Fruit fly (Drosophila melanogaster) whole organism, embryonic: Measurements from ENCODE around the gene kraken.
A peak's percentile ranks its signal among the peaks of the same experiment; 100 is the strongest.

Experiments used
- CG10267 ChIP-seq: fragments of 200-800 bp; sonication (Bioruptor generic); optimal IDR thresholded peaks from 2 replicates; lab custom pipeline; 2018; ENCODE audit warnings: missing biosample characterization, mild to moderate bottlenecking, missing genetic modification characterization, moderate library complexity
- CG10462 ChIP-seq: fragments of 200-800 bp; sonication (Bioruptor generic); optimal IDR thresholded peaks from 2 replicates; lab custom pipeline; 2016; ENCODE audit warnings: missing biosample characterization, missing genetic modification characterization
- CG13424 ChIP-seq: fragments of 200-800 bp; sonication (Bioruptor generic); optimal IDR thresholded peaks from 2 replicates; lab custom pipeline; 2019; ENCODE audit warnings: missing biosample characterization, mild to moderate bottlenecking, missing genetic modification characterization, moderate library complexity
- CG13624 ChIP-seq: fragments of 200-800 bp; sonication (Bioruptor generic); optimal IDR thresholded peaks from 2 replicates; lab custom pipeline; 2016; ENCODE audit warnings: missing biosample characterization, missing genetic modification characterization
- CG16863 ChIP-seq: fragments of 200-800 bp; sonication (Bioruptor generic); optimal IDR thresholded peaks from 3 replicates; lab custom pipeline; 2016; ENCODE audit warnings: missing biosample characterization, missing genetic modification characterization
- CG17359 ChIP-seq: fragments of 200-800 bp; sonication (Bioruptor generic); optimal IDR thresholded peaks from 3 replicates; lab custom pipeline; 2018; ENCODE audit warnings: missing biosample characterization, mild to moderate bottlenecking, missing genetic modification characterization, moderate library complexity
- CG17361 ChIP-seq: fragments of 200-800 bp; sonication (Bioruptor generic); IDR thresholded peaks from 3 replicates; pipeline ENCODE4 v1.3.6; 2022; ENCODE audit warnings: missing biosample characterization, missing genetic modification characterization
- CG1792 ChIP-seq: fragments of 200-800 bp; sonication (Bioruptor generic); optimal IDR thresholded peaks from 2 replicates; lab custom pipeline; 2016; ENCODE audit warnings: missing biosample characterization, missing genetic modification characterization
- CG30431 ChIP-seq: fragments of 200-800 bp; sonication (Bioruptor generic); optimal IDR thresholded peaks from 2 replicates; lab custom pipeline; 2017; ENCODE audit warnings: missing biosample characterization, missing genetic modification characterization
- CG3847 ChIP-seq: fragments of 200-800 bp; sonication (Bioruptor generic); IDR thresholded peaks from 2 replicates; pipeline ENCODE4 v1.3.6; 2022; ENCODE audit warnings: missing biosample characterization, missing genetic modification characterization
- CG4282 ChIP-seq: fragments of 200-800 bp; sonication (Bioruptor generic); optimal IDR thresholded peaks from 2 replicates; lab custom pipeline; 2016; ENCODE audit warnings: missing biosample characterization, missing genetic modification characterization
- CG4424 ChIP-seq: fragments of 200-800 bp; sonication (Bioruptor generic); optimal IDR thresholded peaks from 3 replicates; lab custom pipeline; 2016; ENCODE audit warnings: missing biosample characterization, missing genetic modification characterization
- CG6689 ChIP-seq: fragments of 200-800 bp; sonication (Bioruptor generic); IDR thresholded peaks from 2 replicates; pipeline ENCODE4 v1.3.6; 2022; ENCODE audit warnings: missing biosample characterization, missing genetic modification characterization
- CG7786 ChIP-seq: fragments of 200-800 bp; sonication (Bioruptor generic); optimal IDR thresholded peaks from 2 replicates; lab custom pipeline; 2016; ENCODE audit warnings: missing biosample characterization, missing genetic modification characterization
- CG9437 ChIP-seq: fragments of 200-800 bp; sonication (Bioruptor generic); optimal IDR thresholded peaks from 2 replicates; lab custom pipeline; 2018; ENCODE audit warnings: missing biosample characterization, mild to moderate bottlenecking, missing genetic modification characterization
- CoRest ChIP-seq: fragments of 200-800 bp; sonication (Bioruptor generic); optimal IDR thresholded peaks from 3 replicates; lab custom pipeline; 2018; ENCODE audit warnings: missing biosample characterization, mild to moderate bottlenecking, missing genetic modification characterization, moderate library complexity
- Dbx ChIP-seq: fragments of 200-800 bp; sonication (Bioruptor generic); IDR thresholded peaks from 3 replicates; pipeline ENCODE4 v1.3.6; 2022; ENCODE audit warnings: missing biosample characterization, missing genetic modification characterization
- Gsc ChIP-seq: fragments of 200-800 bp; sonication (Bioruptor generic); IDR thresholded peaks from 2 replicates; pipeline ENCODE4 v1.3.6; 2022; ENCODE audit warnings: missing biosample characterization, missing genetic modification characterization
- HHEX ChIP-seq: fragments of 200-800 bp; sonication (Bioruptor generic); optimal IDR thresholded peaks from 3 replicates; lab custom pipeline; 2017; ENCODE audit warnings: missing biosample characterization, mild to moderate bottlenecking, missing genetic modification characterization, missing genetic modification reagents
- HLHmδ ChIP-seq: fragments of 200-800 bp; sonication (Bioruptor generic); optimal IDR thresholded peaks from 2 replicates; lab custom pipeline; 2018; ENCODE audit warnings: missing biosample characterization, mild to moderate bottlenecking, missing genetic modification characterization, moderate library complexity
- Hr3 ChIP-seq: fragments of 200-800 bp; sonication (Bioruptor generic); optimal IDR thresholded peaks from 3 replicates; lab custom pipeline; 2016; ENCODE audit warnings: missing biosample characterization, missing genetic modification characterization
- Hr51 ChIP-seq, 2 experiments: fragments of 200-800 bp; sonication (Bioruptor generic); optimal IDR thresholded peaks; 2 replicates in 1 of 2; 3 replicates in 1 of 2; lab custom pipeline; 2016 to 2018; ENCODE audit warnings: missing biosample characterization in 2 of 2, missing genetic modification characterization in 2 of 2, mild to moderate bottlenecking in 1 of 2, moderate library complexity in 1 of 2
- Med ChIP-seq: fragments of 200-800 bp; sonication (Bioruptor generic); peaks from one replicate; lab custom pipeline; 2016; ENCODE audit warnings: missing biosample characterization, missing genetic modification characterization, mild to moderate bottlenecking, inconsistent platforms, moderate library complexity
- Meics ChIP-seq: fragments of 200-800 bp; sonication (Bioruptor generic); optimal IDR thresholded peaks from 2 replicates; lab custom pipeline; 2017; ENCODE audit warnings: missing biosample characterization, mild to moderate bottlenecking, missing genetic modification characterization
- Oaz ChIP-seq: fragments of 200-800 bp; sonication (Bioruptor generic); IDR thresholded peaks from 2 replicates; pipeline ENCODE4 v1.3.6; 2022; ENCODE audit warnings: missing biosample characterization, missing genetic modification characterization
- Optix ChIP-seq: fragments of 200-800 bp; sonication (Bioruptor generic); IDR thresholded peaks from 3 replicates; pipeline ENCODE4 v1.3.6; 2022; ENCODE audit warnings: missing biosample characterization, missing genetic modification characterization
- Side ChIP-seq: fragments of 200-800 bp; sonication (Bioruptor generic); optimal IDR thresholded peaks from 2 replicates; lab custom pipeline; 2016; ENCODE audit warnings: missing biosample characterization, missing genetic modification characterization
- Sox102F ChIP-seq: fragments of 200-800 bp; sonication (Bioruptor generic); optimal IDR thresholded peaks from 2 replicates; lab custom pipeline; 2018; ENCODE audit warnings: missing biosample characterization, mild to moderate bottlenecking, missing genetic modification characterization, moderate library complexity
- Sry-δ ChIP-seq: fragments of 200-800 bp; sonication (Bioruptor generic); optimal IDR thresholded peaks from 2 replicates; lab custom pipeline; 2016; ENCODE audit warnings: missing biosample characterization, missing genetic modification characterization
- Ssrp ChIP-seq: fragments of 200-800 bp; sonication (Bioruptor generic); optimal IDR thresholded peaks from 2 replicates; lab custom pipeline; 2018; ENCODE audit warnings: missing biosample characterization, mild to moderate bottlenecking, missing genetic modification characterization, moderate library complexity
- Vsx1 ChIP-seq: fragments of 200-800 bp; sonication (Bioruptor generic); optimal IDR thresholded peaks from 2 replicates; lab custom pipeline; 2017; ENCODE audit warnings: missing biosample characterization, mild to moderate bottlenecking, missing genetic modification characterization, missing genetic modification reagents
- ap ChIP-seq: fragments of 200-800 bp; sonication (Bioruptor generic); IDR thresholded peaks from 2 replicates; pipeline ENCODE4 v1.3.6; 2022; ENCODE audit warnings: missing biosample characterization, missing genetic modification characterization
- ara ChIP-seq: fragments of 200-800 bp; sonication (Bioruptor generic); IDR thresholded peaks from 2 replicates; pipeline ENCODE4 v1.3.6; 2022; ENCODE audit warnings: missing biosample characterization, missing genetic modification characterization
- az2 ChIP-seq: fragments of 200-800 bp; sonication (Bioruptor generic); optimal IDR thresholded peaks from 3 replicates; lab custom pipeline; 2016; ENCODE audit warnings: missing biosample characterization, missing genetic modification characterization
- caup ChIP-seq: fragments of 200-800 bp; sonication (Bioruptor generic); optimal IDR thresholded peaks from 3 replicates; lab custom pipeline; 2017; ENCODE audit warnings: missing biosample characterization, mild to moderate bottlenecking, missing genetic modification characterization, moderate library complexity; ENCODE audit not compliant: severe bottlenecking
- dmrt99B ChIP-seq: fragments of 200-800 bp; sonication (Bioruptor generic); optimal IDR thresholded peaks from 2 replicates; lab custom pipeline; 2018; ENCODE audit warnings: missing biosample characterization, mild to moderate bottlenecking, missing genetic modification characterization, moderate library complexity
- dpn ChIP-seq, 2 experiments: fragments of 200-800 bp; sonication (Bioruptor generic); optimal IDR thresholded peaks; 3 replicates each; lab custom pipeline; 2016; ENCODE audit warnings: missing biosample characterization in 2 of 2, missing genetic modification characterization in 2 of 2
- fd102C ChIP-seq: fragments of 200-800 bp; sonication (Bioruptor generic); optimal IDR thresholded peaks from 2 replicates; lab custom pipeline; 2018; ENCODE audit warnings: missing biosample characterization, mild to moderate bottlenecking, missing genetic modification characterization, moderate library complexity
- fru ChIP-seq: fragments of >200 bp; optimal IDR thresholded peaks from 2 replicates; lab custom pipeline; 2017
- ind ChIP-seq: fragments of 200-800 bp; sonication (Bioruptor generic); optimal IDR thresholded peaks from 3 replicates; lab custom pipeline; 2016; ENCODE audit warnings: missing biosample characterization, missing genetic modification characterization
- jing ChIP-seq: fragments of 200-800 bp; sonication (Bioruptor generic); optimal IDR thresholded peaks from 2 replicates; lab custom pipeline; 2018; ENCODE audit warnings: missing biosample characterization, mild to moderate bottlenecking, missing genetic modification characterization
- lilli ChIP-seq: fragments of 200-800 bp; sonication (Bioruptor generic); optimal IDR thresholded peaks from 3 replicates; lab custom pipeline; 2016; ENCODE audit warnings: missing biosample characterization, missing genetic modification characterization
- onecut ChIP-seq: fragments of 200-800 bp; sonication (Bioruptor generic); IDR thresholded peaks from 2 replicates; pipeline ENCODE4 v1.3.6; 2022; ENCODE audit warnings: missing biosample characterization, missing genetic modification characterization
- org-1 ChIP-seq: fragments of 200-800 bp; sonication (Bioruptor generic); optimal IDR thresholded peaks from 2 replicates; lab custom pipeline; 2017; ENCODE audit warnings: missing biosample characterization, missing genetic modification characterization
- pan ChIP-seq, 4 experiments: fragments of >200 bp in 3 of 4; fragments of 200-800 bp in 1 of 4; sonication (Bioruptor generic) in 1 of 4; optimal IDR thresholded peaks in 3 of 4; IDR thresholded peaks in 1 of 4; 2 replicates each; pipeline versions ENCODE4 v1.3.6 to Lab custom; 2017 to 2022; ENCODE audit warnings: missing biosample characterization in 2 of 4, missing genetic modification characterization in 2 of 4, mixed read lengths in 1 of 4
- row ChIP-seq: fragments of 200-800 bp; sonication (Bioruptor generic); IDR thresholded peaks from 3 replicates; pipeline ENCODE4 v1.3.6; 2022; ENCODE audit warnings: missing biosample characterization, missing genetic modification characterization
- sd ChIP-seq: fragments of 200-800 bp; sonication (Bioruptor generic); optimal IDR thresholded peaks from 3 replicates; lab custom pipeline; 2018; ENCODE audit warnings: missing biosample characterization, mild to moderate bottlenecking, missing genetic modification characterization, moderate library complexity
- tin ChIP-seq: fragments of 200-800 bp; sonication (Bioruptor generic); optimal IDR thresholded peaks from 3 replicates; lab custom pipeline; 2016; ENCODE audit warnings: missing biosample characterization, missing genetic modification characterization
- tio ChIP-seq: fragments of 200-800 bp; sonication (Bioruptor generic); optimal IDR thresholded peaks from 2 replicates; lab custom pipeline; 2017; ENCODE audit warnings: missing biosample characterization, missing genetic modification characterization, inconsistent platforms

Gene kraken

DNA sequence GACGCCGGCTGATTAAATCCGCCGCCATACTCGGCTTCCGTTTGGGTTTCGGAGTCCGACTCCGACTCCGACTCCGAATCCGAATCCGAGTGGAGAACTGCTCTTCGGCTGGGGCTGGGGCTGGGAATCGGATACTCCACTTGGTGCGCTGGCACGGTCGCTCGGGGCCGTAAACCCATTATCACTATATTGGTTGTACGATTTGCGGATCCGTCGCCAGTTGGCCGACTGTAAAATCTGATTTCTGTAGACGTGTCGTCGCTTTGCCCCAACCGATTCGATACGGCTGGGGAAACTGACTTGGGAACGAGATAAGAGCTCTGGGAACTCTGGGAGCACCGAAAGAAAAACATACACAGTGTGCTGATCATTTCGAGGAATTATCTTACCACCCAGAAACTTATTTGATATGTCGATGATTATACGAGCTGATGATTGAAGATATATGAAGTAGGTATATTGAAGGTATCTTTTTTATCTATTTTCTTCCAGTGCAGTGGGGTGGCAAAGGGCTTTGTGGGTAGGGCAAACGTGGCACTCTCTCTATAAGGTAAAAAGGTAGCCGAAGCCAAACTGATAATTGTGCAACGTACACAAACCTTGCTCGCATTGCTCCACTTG, 5.4 kb downstream of the kraken start (continued):
- TF ChIP-seq Ssrp (tag; lab: Kevin White, UChicago) (peak; percentile 37), CG4424 (GFP tag; lab: Kevin White, UChicago) (peak; percentile 32), CG6689 (GFP tag; lab: Robert Waterston, UW) (peak; percentile 45; the same call in 1 of the 2 replicates), Sry-δ (GFP tag; lab: Kevin White, UChicago) (no peak), CG7786 (GFP tag; lab: Kevin White, UChicago) (peak; percentile 35), onecut (GFP tag; lab: Robert Waterston, UW) (0 out of 2 replicates have a peak, but pooled peaks have one; percentile 13), tin (peak; percentile 23), CG30431 (GFP tag; lab: Kevin White, UChicago) (no peak), CG4282 (no peak), Gsc (no peak), tio (GFP tag; lab: Kevin White, UChicago) (no peak), CG10267 (tag; lab: Kevin White, UChicago) (peak; percentile 41), ap (GFP tag; lab: Robert Waterston, UW) (peak; percentile 59; the same call in 1 of the 2 replicates), jing (GFP tag; lab: Kevin White, UChicago) (peak; percentile 12), Vsx1 (GFP tag; lab: Kevin White, UChicago) (no peak), Med (GFP tag; lab: Kevin White, UChicago) (peak; percentile 80), Side (GFP tag; lab: Kevin White, UChicago) (peak; percentile 8), Hr51 (GFP tag; optimal IDR thresholded peaks at IDR 0.05; lab: Kevin White, UChicago) (peak in 1 of 2 experiments; percentile 55), CG9437 (GFP tag; lab: Kevin White, UChicago) (peak; percentile 9), caup (GFP tag; lab: Kevin White, UChicago) (peak; percentile 37), Oaz (peak; percentile 42; the same call in 1 of the 2 replicates), CG10462 (peak; percentile 31), HLHmδ (GFP tag; lab: Kevin White, UChicago) (no peak), row (peak; percentile 86), CG3847 (GFP tag; lab: Robert Waterston, UW) (peak; percentile 51; the same call in 1 of the 2 replicates), dmrt99B (peak; percentile 67), Hr3 (GFP tag; lab: Kevin White, UChicago) (peak; percentile 42), CG16863 (GFP tag; lab: Kevin White, UChicago) (peak; percentile 43), CoRest (peak; percentile 54), lilli (peak; percentile 52), CG13624 (GFP tag; lab: Kevin White, UChicago) (peak; percentile 20), Optix (GFP tag; lab: Robert Waterston, UW) (peak; percentile 53; the same call in 2 of the 3 replicates), Dbx (no peak), fd102C (GFP tag; lab: Kevin White, UChicago) (no peak), HHEX (GFP tag; lab: Kevin White, UChicago) (peak; percentile 30), Meics (GFP tag; lab: Kevin White, UChicago) (peak; percentile 29), sd (tag; lab: Kevin White, UChicago) (no peak), ind (GFP tag; lab: Kevin White, UChicago) (peak; percentile 34), pan (optimal IDR thresholded peaks at IDR 0.05; lab: Kevin White, UChicago) (no peak), pan (GFP tag; optimal IDR thresholded peaks at IDR 0.05 in 1 of 2, IDR thresholded peaks at IDR 0.05 in 1 of 2) (peak in 1 of 2 experiments; percentile 56), CG1792 (GFP tag; lab: Kevin White, UChicago) (no peak), org-1 (peak; percentile 38), CG13424 (peak; percentile 53), CG17359 (peak; percentile 67), CG17361 (GFP tag; lab: Robert Waterston, UW) (peak; percentile 31; the same call in 1 of the 3 replicates), fru (lab: Kevin White, UChicago) (no peak), ara (peak; percentile 49; the same call in 1 of the 2 replicates), Sox102F (GFP tag; lab: Kevin White, UChicago) (peak; percentile 82), dpn (GFP tag; optimal IDR thresholded peaks at IDR 0.05; lab: Kevin White, UChicago) (peak; percentile 30 to 39), az2 (GFP tag; lab: Kevin White, UChicago) (peak; percentile 36)
